Fruit fly (Drosophila melanogaster) whole organism, embryonic: ENCODE measurements around the gene Fst.
A peak's percentile ranks its signal among the peaks of the same experiment; 100 is the strongest.

Experiments
- Atf6 ChIP-seq: fragments of 200-800 bp; sonication (Bioruptor generic); IDR thresholded peaks from 2 replicates; pipeline ENCODE4 v1.3.6; 2022; ENCODE audit warnings: missing biosample characterization, missing genetic modification characterization
- BtbVII ChIP-seq: fragments of 200-800 bp; sonication (Bioruptor generic); optimal IDR thresholded peaks from 3 replicates; lab custom pipeline; 2017; ENCODE audit warnings: missing biosample characterization, mild to moderate bottlenecking, missing genetic modification characterization
- CG10321 ChIP-seq: fragments of 200-800 bp; sonication (Bioruptor generic); IDR thresholded peaks from 2 replicates; pipeline ENCODE4 v1.3.6; 2022; ENCODE audit warnings: missing biosample characterization, missing genetic modification characterization
- CG11085 ChIP-seq: fragments of 200-800 bp; sonication (Bioruptor generic); IDR thresholded peaks from 2 replicates; pipeline ENCODE4 v1.3.6; 2022; ENCODE audit warnings: missing biosample characterization, missing genetic modification characterization
- CG15479 ChIP-seq: fragments of 200-800 bp; sonication (Bioruptor generic); optimal IDR thresholded peaks from 3 replicates; lab custom pipeline; 2019; ENCODE audit warnings: missing biosample characterization, mild to moderate bottlenecking, missing genetic modification characterization, moderate library complexity
- CG16863 ChIP-seq: fragments of 200-800 bp; sonication (Bioruptor generic); optimal IDR thresholded peaks from 3 replicates; lab custom pipeline; 2016; ENCODE audit warnings: missing biosample characterization, missing genetic modification characterization
- CG18619 ChIP-seq: fragments of 200-800 bp; sonication (Bioruptor generic); optimal IDR thresholded peaks from 3 replicates; lab custom pipeline; 2017; ENCODE audit warnings: missing biosample characterization, mild to moderate bottlenecking, missing genetic modification characterization
- CG3281 ChIP-seq: fragments of 200-800 bp; sonication (Bioruptor generic); optimal IDR thresholded peaks from 3 replicates; lab custom pipeline; 2017; ENCODE audit warnings: missing biosample characterization, mild to moderate bottlenecking, missing genetic modification characterization
- CG5180 ChIP-seq: fragments of 200-800 bp; sonication (Bioruptor generic); optimal IDR thresholded peaks from 3 replicates; lab custom pipeline; 2017; ENCODE audit warnings: missing biosample characterization, missing genetic modification characterization, mild to moderate bottlenecking, moderate library complexity, missing genetic modification reagents
- CG6272 ChIP-seq: fragments of 200-800 bp; sonication (Bioruptor generic); IDR thresholded peaks from 2 replicates; pipeline ENCODE4 v1.3.6; 2022; ENCODE audit warnings: missing biosample characterization, missing genetic modification characterization
- CG6683 ChIP-seq: fragments of 200-800 bp; sonication (Bioruptor generic); optimal IDR thresholded peaks from 2 replicates; lab custom pipeline; 2017; ENCODE audit warnings: missing biosample characterization, mild to moderate bottlenecking, missing genetic modification characterization, missing genetic modification reagents
- CG6791 ChIP-seq: fragments of 200-800 bp; sonication (Bioruptor generic); IDR thresholded peaks from 3 replicates; pipeline ENCODE4 v1.3.6; 2022; ENCODE audit warnings: missing biosample characterization, missing genetic modification characterization; ENCODE audit not compliant: partially characterized antibody
- CG7786 ChIP-seq: fragments of 200-800 bp; sonication (Bioruptor generic); optimal IDR thresholded peaks from 2 replicates; lab custom pipeline; 2016; ENCODE audit warnings: missing biosample characterization, missing genetic modification characterization
- CG7963 ChIP-seq: fragments of 200-800 bp; sonication (Bioruptor generic); IDR thresholded peaks from 3 replicates; pipeline ENCODE4 v1.3.6; 2022; ENCODE audit warnings: missing biosample characterization, missing genetic modification characterization; ENCODE audit not compliant: partially characterized antibody
- CG8089 ChIP-seq: fragments of 200-800 bp; sonication (Bioruptor generic); optimal IDR thresholded peaks from 3 replicates; lab custom pipeline; 2016; ENCODE audit warnings: missing biosample characterization, missing genetic modification characterization
- CG8478 ChIP-seq: fragments of >200 bp; optimal IDR thresholded peaks from 2 replicates; lab custom pipeline; 2018
- CG8765 ChIP-seq: fragments of 200-800 bp; sonication (Bioruptor generic); IDR thresholded peaks from 2 replicates; pipeline ENCODE4 v1.3.6; 2022; ENCODE audit warnings: missing biosample characterization, missing genetic modification characterization
- D19A ChIP-seq: fragments of 200-800 bp; optimal IDR thresholded peaks from 3 replicates; lab custom pipeline; 2019; ENCODE audit warnings: missing biosample characterization, mild to moderate bottlenecking, missing genetic modification characterization, moderate library complexity
- Dip3 ChIP-seq: fragments of 200-800 bp; sonication (Bioruptor generic); optimal IDR thresholded peaks from 3 replicates; lab custom pipeline; 2016; ENCODE audit warnings: missing biosample characterization, missing genetic modification characterization
- Dll ChIP-seq: fragments of 200-800 bp; sonication (Bioruptor generic); IDR thresholded peaks from 4 replicates; pipeline ENCODE4 v1.3.6; 2022; ENCODE audit warnings: missing biosample characterization, missing genetic modification characterization; ENCODE audit not compliant: partially characterized antibody
- Ets65A ChIP-seq: fragments of 200-800 bp; sonication (Bioruptor generic); peaks from one replicate; lab custom pipeline; 2016; ENCODE audit warnings: missing biosample characterization, missing genetic modification characterization
- Ets97D ChIP-seq: fragments of 200-800 bp; sonication (Bioruptor generic); optimal IDR thresholded peaks from 3 replicates; lab custom pipeline; 2016; ENCODE audit warnings: missing biosample characterization, missing genetic modification characterization
- Hmr ChIP-seq: fragments of 200-800 bp; sonication (Bioruptor generic); optimal IDR thresholded peaks from 3 replicates; lab custom pipeline; 2017; ENCODE audit warnings: mild to moderate bottlenecking, missing biosample characterization, missing genetic modification reagents, missing genetic modification characterization
- Hr78 ChIP-seq, 2 experiments: fragments of 200-800 bp in 1 of 2; fragments of >200 bp in 1 of 2; sonication (Bioruptor generic) in 1 of 2; optimal IDR thresholded peaks; 2 replicates each; lab custom pipeline; 2017 to 2019; ENCODE audit warnings: missing biosample characterization in 2 of 2, missing genetic modification characterization in 2 of 2, mild to moderate bottlenecking in 1 of 2, moderate library complexity in 1 of 2
- MESR4 ChIP-seq: fragments of 200-800 bp; sonication (Bioruptor generic); optimal IDR thresholded peaks from 2 replicates; lab custom pipeline; 2018; ENCODE audit warnings: missing biosample characterization, mild to moderate bottlenecking, missing genetic modification characterization, moderate library complexity
- Myb ChIP-seq: fragments of 200-800 bp; sonication (Bioruptor generic); optimal IDR thresholded peaks from 2 replicates; lab custom pipeline; 2016; ENCODE audit warnings: missing biosample characterization, missing genetic modification characterization
- PHDP ChIP-seq: fragments of 200-800 bp; sonication (Bioruptor generic); optimal IDR thresholded peaks from 3 replicates; lab custom pipeline; 2018; ENCODE audit warnings: missing biosample characterization, mild to moderate bottlenecking, missing genetic modification characterization, moderate library complexity
- Ptx1 ChIP-seq: fragments of 200-800 bp; sonication (Bioruptor generic); IDR thresholded peaks from 2 replicates; pipeline ENCODE4 v1.3.6; 2022; ENCODE audit warnings: missing biosample characterization, missing genetic modification characterization
- ato ChIP-seq: fragments of 200-800 bp; sonication (Bioruptor generic); IDR thresholded peaks from 2 replicates; pipeline ENCODE4 v1.3.6; 2022; ENCODE audit warnings: missing biosample characterization, missing genetic modification characterization; ENCODE audit not compliant: partially characterized antibody
- bab2 ChIP-seq: fragments of 200-800 bp; sonication (Bioruptor generic); optimal IDR thresholded peaks from 2 replicates; lab custom pipeline; 2016; ENCODE audit warnings: missing biosample characterization, missing genetic modification characterization
- chif ChIP-seq, 2 experiments: fragments of 200-800 bp; sonication (Bioruptor generic); optimal IDR thresholded peaks; 3 replicates each; lab custom pipeline; 2016; ENCODE audit warnings: missing biosample characterization in 2 of 2, missing genetic modification characterization in 2 of 2
- chinmo ChIP-seq: fragments of 200-800 bp; sonication (Bioruptor generic); IDR thresholded peaks from 4 replicates; pipeline ENCODE4 v1.3.6; 2022; ENCODE audit warnings: missing biosample characterization, missing genetic modification characterization; ENCODE audit not compliant: partially characterized antibody
- corto ChIP-seq: fragments of 200-800 bp; sonication (Bioruptor generic); optimal IDR thresholded peaks from 2 replicates; lab custom pipeline; 2016; ENCODE audit warnings: missing biosample characterization, mild to moderate bottlenecking, missing genetic modification characterization, moderate library complexity
- dan ChIP-seq: fragments of 200-800 bp; sonication (Bioruptor generic); IDR thresholded peaks from 2 replicates; pipeline ENCODE4 v1.3.6; 2022; ENCODE audit warnings: missing biosample characterization, missing genetic modification characterization
- en ChIP-seq: fragments of 200-800 bp; sonication (Bioruptor generic); optimal IDR thresholded peaks from 2 replicates; lab custom pipeline; 2016; ENCODE audit warnings: missing biosample characterization, missing genetic modification characterization
- fd64A ChIP-seq: fragments of 200-800 bp; sonication (Bioruptor generic); optimal IDR thresholded peaks from 3 replicates; lab custom pipeline; 2018; ENCODE audit warnings: missing biosample characterization, mild to moderate bottlenecking, missing genetic modification characterization
- grn ChIP-seq: fragments of 200-800 bp; sonication (Bioruptor generic); optimal IDR thresholded peaks from 3 replicates; lab custom pipeline; 2017; ENCODE audit warnings: missing biosample characterization, missing genetic modification characterization
- ham ChIP-seq: fragments of 200-800 bp; sonication (Bioruptor generic); IDR thresholded peaks from 2 replicates; pipeline ENCODE4 v1.3.6; 2022; ENCODE audit warnings: missing biosample characterization, missing genetic modification characterization
- klu ChIP-seq: fragments of 200-800 bp; sonication (Bioruptor generic); IDR thresholded peaks from 2 replicates; pipeline ENCODE4 v1.3.6; 2022; ENCODE audit warnings: missing biosample characterization, missing genetic modification characterization
- lola ChIP-seq, 3 experiments: fragments of >200 bp in 2 of 3; fragments of 200-800 bp in 1 of 3; sonication (Bioruptor generic) in 1 of 3; optimal IDR thresholded peaks; 2 replicates each; lab custom pipeline; 2017 to 2019; ENCODE audit warnings: missing biosample characterization in 3 of 3, missing genetic modification characterization in 3 of 3, mild to moderate bottlenecking in 1 of 3, moderate library complexity in 1 of 3
- onecut ChIP-seq: fragments of 200-800 bp; sonication (Bioruptor generic); IDR thresholded peaks from 2 replicates; pipeline ENCODE4 v1.3.6; 2022; ENCODE audit warnings: missing biosample characterization, missing genetic modification characterization
- pho ChIP-seq: fragments of 200-800 bp; sonication (Bioruptor generic); optimal IDR thresholded peaks from 2 replicates; lab custom pipeline; 2016; ENCODE audit warnings: missing biosample characterization, missing genetic modification characterization
- pzg ChIP-seq: fragments of 200-800 bp; sonication (Bioruptor generic); optimal IDR thresholded peaks from 3 replicates; lab custom pipeline; 2018; ENCODE audit warnings: missing biosample characterization, mild to moderate bottlenecking, missing genetic modification characterization, moderate library complexity
- ro ChIP-seq: fragments of 200-800 bp; sonication (Bioruptor generic); IDR thresholded peaks from 2 replicates; pipeline ENCODE4 v1.3.6; 2022; ENCODE audit warnings: missing biosample characterization, missing genetic modification characterization
- shn ChIP-seq: fragments of 200-800 bp; sonication (Bioruptor generic); optimal IDR thresholded peaks from 3 replicates; lab custom pipeline; 2016; ENCODE audit warnings: missing biosample characterization, missing genetic modification characterization
- tgo ChIP-seq: fragments of 200-800 bp; sonication (Bioruptor generic); IDR thresholded peaks from 3 replicates; pipeline ENCODE4 v1.3.6; 2022; ENCODE audit warnings: missing biosample characterization, missing genetic modification characterization
- trem ChIP-seq: fragments of 200-800 bp; optimal IDR thresholded peaks from 3 replicates; lab custom pipeline; 2019; ENCODE audit warnings: missing biosample characterization, mild to moderate bottlenecking, missing genetic modification characterization, moderate library complexity
- tup ChIP-seq: fragments of 200-800 bp; sonication (Bioruptor generic); optimal IDR thresholded peaks from 2 replicates; lab custom pipeline; 2016; ENCODE audit warnings: missing biosample characterization, mild to moderate bottlenecking, missing genetic modification characterization, moderate library complexity

Gene Fst

DNA sequence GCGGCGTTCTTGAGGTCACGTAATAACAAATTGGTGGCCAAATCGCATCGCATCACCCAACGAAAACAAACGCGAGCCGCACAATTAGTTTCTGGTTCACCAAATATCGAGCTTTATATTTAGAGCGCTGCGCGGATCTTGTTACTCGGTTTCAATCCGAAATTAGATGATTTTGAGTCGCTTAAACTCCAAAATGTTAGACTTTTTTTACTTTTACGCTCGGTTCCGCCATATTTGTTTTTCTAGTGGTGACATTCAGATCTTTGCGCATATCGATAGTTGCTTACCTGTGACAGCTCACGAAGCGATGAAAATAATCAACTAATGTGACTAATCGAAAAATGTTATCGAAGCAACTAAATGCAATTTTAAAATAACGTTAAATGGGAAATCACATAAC, 8.6 kb downstream of the Fst start, which contains the start of gene Scm (continued):
- TF ChIP-seq CG3281 (GFP tag; lab: Kevin White, UChicago) (no peak), Ets97D (GFP tag; lab: Kevin White, UChicago) (peak; percentile 92), lola (GFP tag; optimal IDR thresholded peaks at IDR 0.05; lab: Kevin White, UChicago) (no peak), klu (GFP tag; lab: Robert Waterston, UW) (no peak), ham (GFP tag; lab: Robert Waterston, UW) (no peak), CG10321 (GFP tag; lab: Robert Waterston, UW) (no peak), Dip3 (GFP tag; lab: Kevin White, UChicago) (no peak), tup (GFP tag; lab: Kevin White, UChicago) (no peak), MESR4 (peak; percentile 82), pho (GFP tag; lab: Kevin White, UChicago) (no peak), corto (GFP tag; lab: Kevin White, UChicago) (no peak), Dll (GFP tag; lab: Robert Waterston, UW) (peak; percentile 90), CG5180 (no peak), shn (no peak), CG18619 (no peak), CG8089 (GFP tag; lab: Kevin White, UChicago) (no peak), BtbVII (GFP tag; lab: Kevin White, UChicago) (no peak), fd64A (GFP tag; lab: Kevin White, UChicago) (no peak), en (GFP tag; lab: Kevin White, UChicago) (no peak), Ptx1 (no peak), bab2 (GFP tag; lab: Kevin White, UChicago) (no peak), Hr78 (GFP tag; optimal IDR thresholded peaks at IDR 0.05; lab: Kevin White, UChicago) (no peak)
- TF ChIP-seq, all 482 proteins: peak for 107

dm6 chr3R:9632110-9632921, 13.6 kb downstream of the Fst start:
- TF ChIP-seq chinmo (GFP tag; lab: Robert Waterston, UW), result no peak
- TF ChIP-seq onecut (GFP tag; lab: Robert Waterston, UW), result peak; percentile 81
- TF ChIP-seq ato (GFP tag; lab: Robert Waterston, UW), result 0 out of 2 replicates have a peak, but pooled peaks have one; percentile 23
- peak; percentile 67 for TF ChIP-seq D19A
- TF ChIP-seq Myb (GFP tag; lab: Kevin White, UChicago), result no peak
- TF ChIP-seq CG15479 (GFP tag; lab: Kevin White, UChicago), result peak; percentile 72
- peak; percentile 47 for TF ChIP-seq grn (GFP tag; lab: Kevin White, UChicago)
- no peak for TF ChIP-seq ro (GFP tag; lab: Robert Waterston, UW)
- TF ChIP-seq CG8478, result peak; percentile 27
- peak; percentile 91 for TF ChIP-seq Ets65A (GFP tag; lab: Kevin White, UChicago)
- TF ChIP-seq CG16863 (GFP tag; lab: Kevin White, UChicago), result no peak

dm6 chr3R:9631564-9631963, 14.4 kb downstream of the Fst start, which contains the start of gene SpdS:
SpdS (plus strand) TSS chr3R:9631641.
- no peak for TF ChIP-seq tgo (GFP tag; lab: Robert Waterston, UW)
- no peak for TF ChIP-seq CG6683 (GFP tag; lab: Kevin White, UChicago)
- TF ChIP-seq Atf6 (GFP tag; lab: Robert Waterston, UW), result no peak
- TF ChIP-seq CG6791 (GFP tag; lab: Robert Waterston, UW), result no peak
- TF ChIP-seq Hmr (GFP tag; lab: Kevin White, UChicago), result no peak
- TF ChIP-seq CG8765 (GFP tag; lab: Robert Waterston, UW), result no peak
- no peak for TF ChIP-seq CG7963 (GFP tag; lab: Robert Waterston, UW)
- no peak for TF ChIP-seq CG11085 (GFP tag; lab: Robert Waterston, UW)
- no peak for TF ChIP-seq CG6272 (GFP tag; lab: Robert Waterston, UW)
- TF ChIP-seq chif (GFP tag; optimal IDR thresholded peaks at IDR 0.05; lab: Kevin White, UChicago), result no peak
- TF ChIP-seq trem (tag; lab: Kevin White, UChicago), result no peak
- no peak for TF ChIP-seq bab2 (GFP tag; lab: Kevin White, UChicago)
- peak; percentile 35 for TF ChIP-seq pzg
- peak; percentile 22 for TF ChIP-seq PHDP (tag; lab: Kevin White, UChicago)
- TF ChIP-seq CG7786 (GFP tag; lab: Kevin White, UChicago), result no peak
- no peak for TF ChIP-seq corto (GFP tag; lab: Kevin White, UChicago)
- no peak for TF ChIP-seq dan (GFP tag; lab: Robert Waterston, UW)
